Fruit fly (Drosophila melanogaster) whole organism, wandering third instar larva: Measurements from ENCODE around the gene Daxx.

Source experiments
- Abd-B ChIP-seq: fragments of >200 bp; optimal IDR thresholded peaks from 2 replicates; lab custom pipeline; 2017; ENCODE audit warnings: missing biosample characterization, missing genetic modification characterization
- CG32264 ChIP-seq: fragments of 200-800 bp; sonication (Bioruptor generic); optimal IDR thresholded peaks from 2 replicates; lab custom pipeline; 2016; ENCODE audit warnings: missing biosample characterization, missing genetic modification characterization
- CG9705 ChIP-seq: fragments of 200-800 bp; sonication (Bioruptor generic); optimal IDR thresholded peaks from 2 replicates; lab custom pipeline; 2018; ENCODE audit warnings: missing biosample characterization, mild to moderate bottlenecking, missing genetic modification characterization
- CrebA ChIP-seq: fragments of 200-800 bp; sonication (Bioruptor generic); optimal IDR thresholded peaks from 2 replicates; lab custom pipeline; 2016; ENCODE audit warnings: missing biosample characterization, mild to moderate bottlenecking, missing genetic modification characterization, borderline replicate concordance
- Dfd ChIP-seq: fragments of >200 bp; optimal IDR thresholded peaks from 2 replicates; lab custom pipeline; 2017; ENCODE audit warnings: missing biosample characterization, missing genetic modification characterization
- Dif ChIP-seq: fragments of 200-275, 200-300 bp; sonication (Bioruptor generic); optimal IDR thresholded peaks from 2 replicates; lab custom pipeline; 2018; ENCODE audit warnings: missing biosample characterization, missing genetic modification characterization; ENCODE audit not compliant: partially characterized antibody
- GATAd ChIP-seq: sonication (Bioruptor generic); optimal IDR thresholded peaks from 2 replicates; lab custom pipeline; 2016; ENCODE audit warnings: missing biosample characterization, missing genetic modification characterization
- HLH106 ChIP-seq: fragments of 200-800 bp; optimal IDR thresholded peaks from 3 replicates; lab custom pipeline; 2019; ENCODE audit warnings: missing biosample characterization, mild to moderate bottlenecking, missing genetic modification characterization, moderate library complexity
- Hnf4 ChIP-seq: fragments of 200-800 bp; sonication (Bioruptor generic); optimal IDR thresholded peaks from 2 replicates; lab custom pipeline; 2016; ENCODE audit warnings: missing biosample characterization, mild to moderate bottlenecking, missing genetic modification characterization
- Hr78 ChIP-seq: fragments of >200 bp; optimal IDR thresholded peaks from 2 replicates; lab custom pipeline; 2017; ENCODE audit warnings: missing biosample characterization, missing genetic modification characterization
- Hr83 ChIP-seq: fragments of 200-300 bp; sonication (Bioruptor generic); optimal IDR thresholded peaks from 2 replicates; lab custom pipeline; 2016; ENCODE audit warnings: missing biosample characterization, mild to moderate bottlenecking, missing genetic modification characterization, moderate library complexity; ENCODE audit not compliant: poor library complexity, severe bottlenecking
- Jra ChIP-seq: sonication (Bioruptor generic); optimal IDR thresholded peaks from 2 replicates; lab custom pipeline; 2016; ENCODE audit warnings: missing biosample characterization, missing genetic modification characterization
- Mio ChIP-seq: sonication (Bioruptor generic); optimal IDR thresholded peaks from 2 replicates; lab custom pipeline; 2016; ENCODE audit warnings: missing biosample characterization, missing genetic modification characterization
- Myc ChIP-seq: fragments of >200 bp; optimal IDR thresholded peaks from 2 replicates; lab custom pipeline; 2017
- N ChIP-seq: fragments of >200 bp; optimal IDR thresholded peaks from 2 replicates; lab custom pipeline; 2018; ENCODE audit warnings: missing biosample characterization, missing external identifiers, missing genetic modification characterization
- OdsH ChIP-seq: fragments of 200-800 bp; sonication (Bioruptor generic); optimal IDR thresholded peaks from 2 replicates; lab custom pipeline; 2016; ENCODE audit warnings: missing biosample characterization, mild to moderate bottlenecking, missing genetic modification characterization
- Rel ChIP-seq, 2 experiments: fragments of 200-800 bp; sonication (Bioruptor generic) in 1 of 2; optimal IDR thresholded peaks; 2 replicates in 1 of 2; 3 replicates in 1 of 2; lab custom pipeline; 2016 to 2019; ENCODE audit warnings: mild to moderate bottlenecking in 2 of 2, missing biosample characterization in 2 of 2, missing genetic modification characterization in 2 of 2, moderate library complexity in 1 of 2
- Sp1 ChIP-seq: fragments of 200-800 bp; sonication (Bioruptor generic); optimal IDR thresholded peaks from 3 replicates; lab custom pipeline; 2019; ENCODE audit warnings: missing biosample characterization, mild to moderate bottlenecking, missing genetic modification characterization, moderate library complexity
- Vsx2 ChIP-seq: fragments of 200-300, 225-300 bp; sonication (Bioruptor generic); optimal IDR thresholded peaks from 2 replicates; lab custom pipeline; 2018; ENCODE audit warnings: missing biosample characterization, missing genetic modification characterization; ENCODE audit not compliant: partially characterized antibody
- br ChIP-seq: fragments of 200-800 bp; sonication (Bioruptor generic); optimal IDR thresholded peaks from 2 replicates; lab custom pipeline; 2016; ENCODE audit warnings: missing biosample characterization, missing genetic modification characterization
- brk ChIP-seq: fragments of 200-800 bp; sonication (Bioruptor generic); optimal IDR thresholded peaks from 2 replicates; lab custom pipeline; 2016; ENCODE audit warnings: missing biosample characterization, mild to moderate bottlenecking, missing genetic modification characterization
- dl ChIP-seq, 2 experiments: fragments of 175-275, 200-275 bp in 1 of 2; fragments of 200-275 bp in 1 of 2; sonication (Bioruptor generic); optimal IDR thresholded peaks; lab custom pipeline; 2018; ENCODE audit warnings: mild to moderate bottlenecking in 2 of 2, missing biosample characterization in 2 of 2, missing genetic modification characterization in 2 of 2, moderate library complexity in 2 of 2; ENCODE audit not compliant: partially characterized antibody in 2 of 2, insufficient read depth in 1 of 2
- dmrt93B ChIP-seq: fragments of 200-800 bp; sonication (Bioruptor generic); optimal IDR thresholded peaks from 2 replicates; lab custom pipeline; 2018; ENCODE audit warnings: missing biosample characterization, mild to moderate bottlenecking, missing genetic modification characterization
- dsf ChIP-seq: sonication (Bioruptor generic); optimal IDR thresholded peaks from 2 replicates; lab custom pipeline; 2016; ENCODE audit warnings: missing biosample characterization, missing genetic modification characterization, borderline replicate concordance
- ey ChIP-seq: fragments of 200-800 bp; sonication (Bioruptor generic); optimal IDR thresholded peaks from 2 replicates; lab custom pipeline; 2016; ENCODE audit warnings: missing biosample characterization, missing genetic modification characterization
- foxo ChIP-seq, 2 experiments: fragments of 200-800 bp; sonication (Bioruptor generic); optimal IDR thresholded peaks; 2 replicates in 1 of 2; 3 replicates in 1 of 2; lab custom pipeline; 2016 to 2017; ENCODE audit warnings: missing biosample characterization in 2 of 2, missing genetic modification characterization in 2 of 2
- fru ChIP-seq: fragments of 200-800 bp; sonication (Bioruptor generic); optimal IDR thresholded peaks from 3 replicates; lab custom pipeline; 2016; ENCODE audit warnings: missing biosample characterization, mild to moderate bottlenecking, missing genetic modification characterization
- h ChIP-seq: fragments of 200-800 bp; sonication (Bioruptor generic); optimal IDR thresholded peaks from 3 replicates; lab custom pipeline; 2016; ENCODE audit warnings: missing biosample characterization, mild to moderate bottlenecking, missing genetic modification characterization
- jim ChIP-seq: fragments of 175-275, 200-325 bp; sonication (Bioruptor generic); optimal IDR thresholded peaks from 2 replicates; lab custom pipeline; 2016; ENCODE audit warnings: missing biosample characterization, mild to moderate bottlenecking, missing genetic modification characterization
- lola ChIP-seq: fragments of >200 bp; optimal IDR thresholded peaks from 2 replicates; lab custom pipeline; 2017; ENCODE audit warnings: missing biosample characterization, missing genetic modification characterization
- pan ChIP-seq: fragments of >200 bp; optimal IDR thresholded peaks from 2 replicates; lab custom pipeline; 2017
- psq ChIP-seq: fragments of 200-800 bp; sonication (Bioruptor generic); optimal IDR thresholded peaks from 3 replicates; lab custom pipeline; 2017; ENCODE audit warnings: missing biosample characterization, mild to moderate bottlenecking, missing genetic modification characterization, moderate library complexity
- rgr ChIP-seq: fragments of 200-800 bp; sonication (Bioruptor generic); optimal IDR thresholded peaks from 3 replicates; lab custom pipeline; 2016; ENCODE audit warnings: missing biosample characterization, mild to moderate bottlenecking, missing genetic modification characterization
- sage ChIP-seq: fragments of 200-800 bp; sonication (Bioruptor generic); optimal IDR thresholded peaks from 2 replicates; lab custom pipeline; 2016; ENCODE audit warnings: missing biosample characterization, mild to moderate bottlenecking, missing genetic modification characterization
- sv ChIP-seq: fragments of 200-800 bp; sonication (Bioruptor generic); optimal IDR thresholded peaks from 3 replicates; lab custom pipeline; 2016; ENCODE audit warnings: missing biosample characterization, missing genetic modification characterization
- tai ChIP-seq: sonication (Bioruptor generic); optimal IDR thresholded peaks from 2 replicates; lab custom pipeline; 2016; ENCODE audit warnings: missing biosample characterization, missing genetic modification characterization
- usp ChIP-seq: fragments of >200 bp; optimal IDR thresholded peaks from 2 replicates; lab custom pipeline; 2017; ENCODE audit warnings: missing biosample characterization, missing genetic modification characterization
- woc ChIP-seq: sonication (Bioruptor generic); optimal IDR thresholded peaks from 2 replicates; lab custom pipeline; 2016; ENCODE audit warnings: missing biosample characterization, mild to moderate bottlenecking, missing genetic modification characterization

The Daxx gene

dm6 chr2L:6473076-6474037 lies 7.4 kb upstream of the Daxx start, which contains the start of gene mmy:
mmy (minus strand) TSS chr2L:6473904.
- TF ChIP-seq woc (GFP tag; lab: Kevin White, UChicago) (peak; percentile 9), CrebA (GFP tag; lab: Kevin White, UChicago) (no peak), Rel (GFP tag; optimal IDR thresholded peaks at IDR 0.05; lab: Kevin White, UChicago) (peak; percentile 35), Rel (tag; optimal IDR thresholded peaks at IDR 0.05; lab: Kevin White, UChicago) (peak; percentile 92), jim (GFP tag; lab: Kevin White, UChicago) (peak; percentile 77), Hr83 (GFP tag; lab: Kevin White, UChicago) (peak; percentile 49), HLH106 (tag; lab: Kevin White, UChicago) (peak; percentile 53), usp (GFP tag; lab: Kevin White, UChicago) (no peak), Hnf4 (GFP tag; lab: Kevin White, UChicago) (no peak), Sp1 (GFP tag; lab: Kevin White, UChicago) (peak; percentile 70), fru (GFP tag; lab: Kevin White, UChicago) (peak; percentile 64), Myc (lab: Kevin White, UChicago) (no peak), CG9705 (no peak), h (GFP tag; lab: Kevin White, UChicago) (peak; percentile 38), sv (GFP tag; lab: Kevin White, UChicago) (no peak), dmrt93B (GFP tag; lab: Kevin White, UChicago) (no peak), Vsx2 (GFP tag; lab: Kevin White, UChicago) (no peak), CG32264 (GFP tag; lab: Kevin White, UChicago) (no peak), tai (GFP tag; lab: Kevin White, UChicago) (no peak), br (GFP tag; lab: Kevin White, UChicago) (peak; percentile 45), OdsH (peak; percentile 51), foxo (GFP tag; optimal IDR thresholded peaks at IDR 0.05; lab: Kevin White, UChicago) (peak in 1 of 2 experiments; percentile 59), Hr78 (no peak), Jra (GFP tag; lab: Kevin White, UChicago) (peak; percentile 33), dl (GFP tag; optimal IDR thresholded peaks at IDR 0.05; lab: Kevin White, UChicago; ENCODE audit: insufficient read depth in 1 of 2, partially characterized antibody in 2 of 2) (peak; percentile 19 to 53), sage (GFP tag; lab: Kevin White, UChicago) (peak; percentile 52), Abd-B (GFP tag; lab: Kevin White, UChicago) (no peak), N (GFP tag; lab: Kevin White, UChicago) (peak; percentile 56), Dif (GFP tag; lab: Kevin White, UChicago) (no peak), Mio (GFP tag; lab: Kevin White, UChicago) (no peak), ey (GFP tag; lab: Kevin White, UChicago) (peak; percentile 34), pan (peak; percentile 62), brk (GFP tag; lab: Kevin White, UChicago) (peak; percentile 24), dsf (no peak), rgr (GFP tag; lab: Kevin White, UChicago) (peak; percentile 66), psq (GFP tag; lab: Kevin White, UChicago) (peak; percentile 11), Dfd (GFP tag; lab: Kevin White, UChicago) (no peak), lola (GFP tag; lab: Kevin White, UChicago) (no peak), GATAd (GFP tag; lab: Kevin White, UChicago) (no peak)
- TF ChIP-seq, all 38 proteins: peak for 20

dm6 chr2L:6474298-6474697 lies 6.4 kb upstream of the Daxx start:
- no peak for TF ChIP-seq pan
- no peak for TF ChIP-seq Abd-B (GFP tag; lab: Kevin White, UChicago)
- no peak for TF ChIP-seq psq (GFP tag; lab: Kevin White, UChicago)
- TF ChIP-seq Hnf4 (GFP tag; lab: Kevin White, UChicago) = no peak
- no peak for TF ChIP-seq CG32264 (GFP tag; lab: Kevin White, UChicago)
- TF ChIP-seq Myc (lab: Kevin White, UChicago) = no peak
- no peak for TF ChIP-seq usp (GFP tag; lab: Kevin White, UChicago)
- no peak for TF ChIP-seq jim (GFP tag; lab: Kevin White, UChicago)
- no peak for TF ChIP-seq Hr83 (GFP tag; lab: Kevin White, UChicago)
- TF ChIP-seq Vsx2 (GFP tag; lab: Kevin White, UChicago) = no peak
- no peak for TF ChIP-seq Hr78
- no peak for TF ChIP-seq tai (GFP tag; lab: Kevin White, UChicago)
- TF ChIP-seq HLH106 (tag; lab: Kevin White, UChicago) = no peak
- TF ChIP-seq brk (GFP tag; lab: Kevin White, UChicago) = no peak
- TF ChIP-seq Mio (GFP tag; lab: Kevin White, UChicago) = no peak
- TF ChIP-seq Dfd (GFP tag; lab: Kevin White, UChicago) = no peak
- TF ChIP-seq, all 38 proteins: peak for 0
